Worm (Caenorhabditis elegans) whole organism, young adult: ENCODE measurements around the gene spig-1.

ENCODE experiments used
- F49E8.2 ChIP-seq: sonication (generic microtip); optimal IDR thresholded peaks from 3 replicates; lab custom pipeline; 2017; ENCODE audit warnings: missing genetic modification characterization, mild to moderate bottlenecking, missing compliant biosample characterization, antibody characterized with exemption, moderate library complexity; ENCODE audit not compliant: insufficient read depth
- F55B11.4 ChIP-seq: sonication (generic microtip); optimal IDR thresholded peaks from 2 replicates; lab custom pipeline; 2016; ENCODE audit warnings: missing compliant biosample characterization, missing genetic modification characterization, borderline replicate concordance; ENCODE audit not compliant: insufficient read depth
- F57C9.4 ChIP-seq: sonication (generic microtip); optimal IDR thresholded peaks from 2 replicates; lab custom pipeline; 2017; ENCODE audit warnings: mild to moderate bottlenecking, missing genetic modification characterization, missing compliant biosample characterization
- ama-1 ChIP-seq, 3 experiments: fragments of 150-350 bp in 1 of 3; sonication (generic microtip) in 2 of 3; optimal IDR thresholded peaks; 2 replicates each; lab custom pipeline; 2014 to 2018; ENCODE audit warnings: missing biosample characterization in 2 of 3, missing genetic modification characterization in 2 of 3, missing genetic modification reagents in 2 of 3
- aptf-3 ChIP-seq: fragments of 200-800 bp; sonication (Bioruptor generic); IDR thresholded peaks from 2 replicates; pipeline ENCODE4 v1.3.6; 2022; ENCODE audit warnings: missing genetic modification characterization, missing compliant biosample characterization
- dpl-1 ChIP-seq: fragments of 150-350 bp; optimal IDR thresholded peaks from 2 replicates; lab custom pipeline; 2014; ENCODE audit warnings: missing biosample characterization, missing genetic modification reagents, missing genetic modification characterization
- lin-35 ChIP-seq, 3 experiments: fragments of 150-350 bp in 2 of 3; sonication (generic microtip) in 1 of 3; optimal IDR thresholded peaks; 2 replicates each; lab custom pipeline; 2014 to 2018; ENCODE audit warnings: missing biosample characterization in 3 of 3, missing genetic modification characterization in 3 of 3, missing genetic modification reagents in 3 of 3
- nfyb-1 ChIP-seq: fragments of 200-800 bp; sonication (Bioruptor generic); IDR thresholded peaks from 2 replicates; pipeline ENCODE4 v1.3.6; 2022; ENCODE audit warnings: missing genetic modification reagents, missing genetic modification characterization, missing compliant biosample characterization
- pha-4 ChIP-seq: fragments of 150-350 bp; sonication (generic microtip); optimal IDR thresholded peaks from 2 replicates; lab custom pipeline; 2014; ENCODE audit warnings: missing biosample characterization, missing genetic modification reagents, missing genetic modification characterization
- rcor-1 ChIP-seq: fragments of 200-800 bp; sonication (Bioruptor generic); IDR thresholded peaks from 2 replicates; pipeline ENCODE4 v1.3.6; 2022; ENCODE audit warnings: missing genetic modification reagents, missing genetic modification characterization, missing compliant biosample characterization
- snpc-4 ChIP-seq, 5 experiments: fragments of 150-350 bp in 1 of 5; sonication (generic microtip) in 4 of 5; optimal IDR thresholded peaks; 2 replicates each; lab custom pipeline; 2014 to 2018; ENCODE audit warnings: missing genetic modification characterization in 5 of 5, missing biosample characterization in 3 of 5, antibody characterized with exemption in 2 of 5, mild to moderate bottlenecking in 2 of 5, missing compliant biosample characterization in 2 of 5, missing genotype in 2 of 5, moderate library complexity in 2 of 5, missing genetic modification reagents in 1 of 5
- unc-62 ChIP-seq: fragments of 150-350 bp; optimal IDR thresholded peaks from 2 replicates; lab custom pipeline; 2014; ENCODE audit warnings: missing biosample characterization, missing genetic modification reagents, missing genetic modification characterization
- ztf-6 ChIP-seq: fragments of 200-800 bp; sonication (Bioruptor generic); IDR thresholded peaks from 2 replicates; pipeline ENCODE4 v1.3.6; 2022; ENCODE audit warnings: missing genetic modification reagents, missing genetic modification characterization, missing compliant biosample characterization

- no peak for TF ChIP-seq nfyb-1 (GFP tag; lab: Robert Waterston, UW)
- no peak for TF ChIP-seq F55B11.4 (tag; lab: Kevin White, UChicago)
- no peak for TF ChIP-seq F57C9.4
- TF ChIP-seq pha-4 (tag; lab: Kevin White, UChicago): no peak
- no peak for TF ChIP-seq lin-35 (GFP tag; optimal IDR thresholded peaks at IDR 0.05; lab: Kevin White, UChicago)
- no peak for TF ChIP-seq snpc-4 (GFP tag; optimal IDR thresholded peaks at IDR 0.05; lab: Kevin White, UChicago)
- TF ChIP-seq snpc-4 (tag; optimal IDR thresholded peaks at IDR 0.05; lab: Kevin White, UChicago): no peak
- TF ChIP-seq ama-1 (optimal IDR thresholded peaks at IDR 0.05; lab: Kevin White, UChicago): no peak
- TF ChIP-seq ama-1 (GFP tag; optimal IDR thresholded peaks at IDR 0.05; lab: Kevin White, UChicago): no peak
- TF ChIP-seq F49E8.2: no peak
- no peak for TF ChIP-seq rcor-1 (GFP tag; lab: Robert Waterston, UW)
- TF ChIP-seq aptf-3 (GFP tag; lab: Robert Waterston, UW): no peak
- no peak for TF ChIP-seq dpl-1 (GFP tag; lab: Kevin White, UChicago)
- no peak for TF ChIP-seq unc-62
- no peak for TF ChIP-seq ztf-6 (GFP tag; lab: Robert Waterston, UW)
Observed at ce11 chrV:7050153-7050552, 1.4 kb upstream of the spig-1 start.
